Worm (Caenorhabditis elegans): ENCODE results near the gene nlp-68.

DNA sequence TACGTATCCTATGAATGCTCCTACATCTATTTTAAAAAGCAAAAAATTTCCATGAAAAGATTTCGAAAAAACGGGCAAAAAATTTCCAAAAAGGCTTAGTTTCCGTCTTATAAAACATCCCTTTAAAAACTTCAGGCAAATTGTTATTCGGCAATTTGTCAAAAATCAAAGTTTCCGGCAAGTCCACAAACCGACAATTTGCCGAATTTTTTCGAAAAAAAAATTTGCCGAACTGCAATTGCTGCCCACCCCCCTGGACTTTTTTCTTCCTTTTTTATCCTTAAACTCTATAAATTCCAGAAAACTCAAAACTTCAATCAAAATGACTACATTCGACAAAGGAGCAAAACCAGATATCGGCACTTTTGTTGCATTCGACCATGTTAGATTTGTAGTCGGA, 3.7 kb downstream of the nlp-68 start, which contains the start of gene hpd-1:
- no peak for TF ChIP-seq ama-1 (optimal IDR thresholded peaks at IDR 0.05)
- no peak for TF ChIP-seq ets-7 (tag; optimal IDR thresholded peaks at IDR 0.05)
